Worm (Caenorhabditis elegans) whole organism, L3 larva: Measurements from ENCODE around the gene npr-29.

Experiments used
- fkh-10 ChIP-seq: sonication (generic microtip); optimal IDR thresholded peaks from 2 replicates; lab custom pipeline; 2017; ENCODE audit warnings: missing biosample characterization, missing genetic modification reagents, missing genetic modification characterization
- nhr-28 ChIP-seq: fragments of 150-350 bp; optimal IDR thresholded peaks from 2 replicates; lab custom pipeline; 2014; ENCODE audit warnings: missing biosample characterization, missing genetic modification characterization
- snpc-4 ChIP-seq: fragments of 150-350 bp; optimal IDR thresholded peaks from 2 replicates; lab custom pipeline; 2014; ENCODE audit warnings: missing biosample characterization, missing genetic modification characterization

- no peak for TF ChIP-seq fkh-10 (GFP tag; lab: Kevin White, UChicago)
- no peak for TF ChIP-seq nhr-28 (tag; lab: Kevin White, UChicago)
- TF ChIP-seq snpc-4 (tag; lab: Kevin White, UChicago), result peak; percentile 19
Measured at ce11 chrIII:9239983-9240382, 24.7 kb upstream of the npr-29 start, which contains the start of gene saeg-2.
